Worm (Caenorhabditis elegans): ENCODE measurements around the gene srbc-8.
"Not testable (repeated sequence)": the region's sequence is repeated elsewhere in the genome, so short reads cannot be mapped to it uniquely, and the experiment has no call there.

srbc-8 gene

ce11 chrV:7485000-7485399 is at the start of gene srbc-8:
srbc-8 (minus strand) TSS chrV:7485100.
- TF ChIP-seq dao-5 (tag; optimal IDR thresholded peaks at IDR 0.05) = no peak
- TF ChIP-seq W03F9.2 (tag; optimal IDR thresholded peaks at IDR 0.05) = no peak
- TF ChIP-seq him-1 (tag; optimal IDR thresholded peaks at IDR 0.05) = no peak

- TF ChIP-seq him-1 (tag; optimal IDR thresholded peaks at IDR 0.05) (no peak), W03F9.2 (tag; optimal IDR thresholded peaks at IDR 0.05) (no peak)
These were observed 48.0 kb upstream of the srbc-8 start, which contains the start of gene C54F6.3 for ce11 chrV:7532947-7533346. C54F6.3 (plus strand) TSS chrV:7533247.

- no peak for TF ChIP-seq W03F9.2 (tag; optimal IDR thresholded peaks at IDR 0.05)
- TF ChIP-seq him-1 (tag; optimal IDR thresholded peaks at IDR 0.05) = no peak
- no peak for TF ChIP-seq dao-5 (tag; optimal IDR thresholded peaks at IDR 0.05)
These were observed 44.9 kb upstream of the srbc-8 start, which contains the start of gene swt-2 for ce11 chrV:7529840-7530239. swt-2 (plus strand) TSS chrV:7530140.

DNA sequence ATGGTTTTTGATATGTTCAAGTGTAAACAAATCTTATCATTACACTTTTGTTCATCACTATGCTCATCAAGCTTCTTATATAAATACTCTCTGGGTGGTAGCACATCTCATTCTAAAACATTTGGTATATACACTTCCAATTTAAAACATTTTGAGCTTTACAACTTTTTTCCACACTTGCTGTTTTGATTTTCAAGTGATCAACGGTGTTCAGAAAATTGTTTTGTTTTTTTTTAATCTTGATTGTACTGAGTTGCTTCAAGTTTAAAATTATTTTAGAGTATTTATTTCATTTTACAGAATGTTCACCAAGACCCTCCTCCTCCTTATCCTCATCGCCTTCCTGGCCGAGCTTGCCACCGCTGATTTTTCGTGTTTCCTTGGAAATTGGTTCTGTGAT is 43.9 kb upstream of the srbc-8 start, which contains the start of gene C54F6.5:
TSS of gene C54F6.5 (plus strand) at position 301 of the 400 bp plus-strand sequence.
- TF ChIP-seq him-1 (tag; optimal IDR thresholded peaks at IDR 0.05) (no peak), W03F9.2 (tag; optimal IDR thresholded peaks at IDR 0.05) (no peak), dao-5 (tag; optimal IDR thresholded peaks at IDR 0.05) (no peak)

DNA sequence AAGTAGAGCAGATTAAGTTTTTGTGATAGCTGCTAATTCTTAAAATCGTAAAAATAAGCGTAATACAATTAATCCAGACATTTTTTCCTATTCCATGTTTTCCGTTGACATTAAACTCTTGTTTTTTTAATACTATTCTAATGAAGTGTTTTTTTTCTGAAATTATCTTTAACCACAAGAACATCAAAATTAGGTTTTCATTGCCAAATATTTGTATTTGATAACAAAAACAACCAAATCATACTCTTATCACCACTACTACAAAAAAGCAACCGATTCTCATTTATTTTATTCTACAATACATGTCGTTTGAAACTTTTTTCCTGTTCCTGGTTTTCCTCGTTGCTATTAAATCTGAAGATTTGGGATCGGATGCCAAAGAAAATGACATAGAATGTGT is 42.3 kb upstream of the srbc-8 start, which contains the start of gene C54F6.17:
TSS of gene C54F6.17 (plus strand) at position 301 of the 400 bp plus-strand sequence.
- TF ChIP-seq dao-5 (tag; optimal IDR thresholded peaks at IDR 0.05) (no peak), him-1 (tag; optimal IDR thresholded peaks at IDR 0.05) (no peak), W03F9.2 (tag; optimal IDR thresholded peaks at IDR 0.05) (no peak)

DNA sequence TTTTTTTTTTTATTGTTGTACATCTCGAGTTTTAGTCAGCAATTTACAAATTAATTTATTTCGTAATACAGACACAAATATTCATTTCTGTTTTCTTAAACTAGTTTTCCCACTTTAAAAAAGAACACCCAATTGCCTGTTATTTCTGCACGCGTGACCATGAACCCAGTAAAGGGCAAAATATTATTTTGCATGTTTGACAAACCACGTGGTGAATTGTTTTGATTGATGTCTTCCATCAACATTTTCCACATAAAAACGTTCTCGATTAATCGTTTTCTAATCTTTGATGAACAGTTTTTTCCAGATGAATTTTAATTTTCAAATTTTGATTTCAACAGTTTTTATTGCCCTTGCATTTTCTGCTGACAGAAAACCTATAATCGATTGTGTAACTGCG is 40.8 kb upstream of the srbc-8 start, which contains the start of gene C54F6.18:
TSS of gene C54F6.18 (plus strand) at position 301 of the 400 bp plus-strand sequence.
- no peak for TF ChIP-seq him-1 (tag; optimal IDR thresholded peaks at IDR 0.05)

DNA sequence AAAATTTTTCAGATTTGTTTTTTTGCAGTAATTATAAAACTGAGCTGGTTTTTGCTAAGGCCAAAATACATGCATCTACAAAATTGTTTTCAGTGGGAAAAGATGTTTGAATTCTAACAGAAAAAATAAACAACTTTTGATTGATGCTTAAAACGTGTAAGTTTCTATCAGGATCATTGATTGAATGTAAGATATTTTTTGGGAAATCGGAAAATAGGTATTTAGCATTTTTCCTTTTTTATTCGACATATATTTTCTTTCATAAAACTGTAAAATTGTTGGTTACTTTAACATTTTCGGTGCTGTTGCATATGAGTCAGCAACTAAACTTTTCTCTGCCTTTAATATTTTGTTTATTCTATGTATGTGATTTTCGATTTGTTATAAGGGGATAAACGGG is 39.5 kb upstream of the srbc-8 start, which contains the start of gene C54F6.20:
TSS of gene C54F6.20 (plus strand) at position 301 of the 400 bp plus-strand sequence.
- TF ChIP-seq W03F9.2 (tag; optimal IDR thresholded peaks at IDR 0.05) (no peak), dao-5 (tag; optimal IDR thresholded peaks at IDR 0.05) (no peak)

DNA sequence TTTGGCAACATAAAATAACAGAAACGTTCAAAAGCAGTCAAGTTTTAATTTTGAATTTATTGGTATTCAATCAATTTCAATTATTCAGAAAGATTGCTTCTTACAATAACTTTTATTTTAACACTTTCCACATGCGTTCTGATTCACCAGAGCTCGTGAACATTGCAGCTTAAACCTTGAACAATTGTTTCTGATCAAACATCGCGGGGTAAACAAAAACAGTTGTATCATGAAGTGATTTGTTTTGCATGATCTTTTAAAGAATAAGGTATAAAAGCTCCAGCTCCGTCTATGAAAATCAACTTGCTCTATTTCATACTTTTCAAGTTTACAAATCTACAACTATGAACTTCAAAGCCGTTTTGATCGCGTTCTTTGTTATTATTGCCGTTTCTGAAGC is 38.5 kb upstream of the srbc-8 start, which contains the start of gene C54F6.6:
TSS of gene C54F6.6 (plus strand) at position 301 of the 400 bp plus-strand sequence.
- TF ChIP-seq him-1 (tag; optimal IDR thresholded peaks at IDR 0.05) = no peak
- TF ChIP-seq W03F9.2 (tag; optimal IDR thresholded peaks at IDR 0.05) = no peak
- no peak for TF ChIP-seq dao-5 (tag; optimal IDR thresholded peaks at IDR 0.05)

- TF ChIP-seq W03F9.2 (tag; optimal IDR thresholded peaks at IDR 0.05) = no peak
- no peak for TF ChIP-seq dao-5 (tag; optimal IDR thresholded peaks at IDR 0.05)
- TF ChIP-seq him-1 (tag; optimal IDR thresholded peaks at IDR 0.05) = no peak
These were observed 37.4 kb upstream of the srbc-8 start, which contains the start of gene C54F6.15 for ce11 chrV:7522279-7522678. C54F6.15 (minus strand) TSS chrV:7522379.

ce11 chrV:7521304-7521703 is 36.4 kb upstream of the srbc-8 start:
- no peak for TF ChIP-seq W03F9.2 (tag; optimal IDR thresholded peaks at IDR 0.05)
- no peak for TF ChIP-seq dao-5 (tag; optimal IDR thresholded peaks at IDR 0.05)
- TF ChIP-seq him-1 (tag; optimal IDR thresholded peaks at IDR 0.05) = no peak

DNA sequence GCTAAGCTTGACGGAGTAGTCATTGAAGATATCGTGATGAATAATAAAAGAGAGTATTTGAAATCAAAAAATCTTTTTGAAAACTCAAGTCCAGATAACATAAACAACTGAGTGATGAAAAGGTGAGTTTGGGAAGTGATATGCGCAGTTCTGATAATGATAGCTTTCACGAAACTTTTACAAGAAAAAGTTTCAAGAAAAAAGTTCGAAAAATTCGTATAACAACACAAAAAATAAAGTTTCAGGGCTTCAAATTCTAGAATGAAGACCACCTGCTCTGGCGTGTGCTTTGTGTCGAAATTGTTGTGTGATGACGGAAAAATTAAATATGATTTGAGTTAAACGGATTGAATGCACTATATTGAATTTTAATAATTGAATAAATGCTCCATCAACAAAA is 35.2 kb upstream of the srbc-8 start, which contains the start of gene srb-19:
TSS of gene srb-19 (minus strand) at position 101 of the 400 bp plus-strand sequence.
- TF ChIP-seq W03F9.2 (tag; optimal IDR thresholded peaks at IDR 0.05) (no peak), dao-5 (tag; optimal IDR thresholded peaks at IDR 0.05) (no peak)

DNA sequence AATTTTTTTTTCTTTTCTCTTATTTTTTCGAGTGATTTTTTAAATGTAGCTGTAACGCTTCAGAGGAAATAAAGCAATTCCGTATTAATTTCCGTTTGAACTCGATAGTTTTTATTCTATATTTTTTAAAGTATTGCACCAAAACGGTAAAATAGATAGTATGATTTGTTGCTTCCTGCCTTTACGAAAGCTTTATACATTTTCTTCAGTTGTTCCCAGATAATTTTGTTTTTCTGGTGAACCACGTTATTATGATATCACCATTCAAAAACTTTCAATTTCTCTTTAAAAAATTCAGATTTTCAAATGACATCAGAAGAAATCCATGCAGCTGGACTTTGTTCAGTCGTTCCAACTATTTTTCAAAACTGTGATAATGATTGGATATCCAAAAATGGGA is 30.0 kb upstream of the srbc-8 start, which contains the start of gene srb-18:
TSS of gene srb-18 (plus strand) at position 301 of the 400 bp plus-strand sequence.
- no peak for TF ChIP-seq W03F9.2 (tag; optimal IDR thresholded peaks at IDR 0.05)
- TF ChIP-seq him-1 (tag; optimal IDR thresholded peaks at IDR 0.05) = no peak
- TF ChIP-seq dao-5 (tag; optimal IDR thresholded peaks at IDR 0.05) = no peak

DNA sequence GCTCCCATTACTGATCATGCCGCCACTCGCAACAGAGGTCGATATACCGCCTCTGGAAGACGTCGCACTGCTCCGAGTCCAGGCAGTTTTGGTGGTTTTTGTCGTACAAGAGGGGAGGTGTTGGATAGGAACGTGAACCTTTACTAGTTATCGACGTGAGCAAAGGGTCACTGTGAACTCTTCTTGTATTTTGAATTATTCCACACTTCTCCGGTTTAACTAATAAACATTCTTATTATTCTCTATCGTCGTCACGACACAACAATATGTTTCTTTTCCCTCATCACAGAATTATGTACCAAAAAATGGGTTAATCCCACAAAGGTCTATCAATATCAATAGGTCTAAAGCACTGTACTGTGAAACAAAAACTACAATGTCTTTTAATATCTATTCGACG is 26.6 kb upstream of the srbc-8 start, which contains the start of gene nhr-171:
TSS of gene nhr-171 (plus strand) at position 301 of the 400 bp plus-strand sequence.
- not testable (repeated sequence) for TF ChIP-seq him-1, W03F9.2, dao-5 (tag; optimal IDR thresholded peaks at IDR 0.05)

DNA sequence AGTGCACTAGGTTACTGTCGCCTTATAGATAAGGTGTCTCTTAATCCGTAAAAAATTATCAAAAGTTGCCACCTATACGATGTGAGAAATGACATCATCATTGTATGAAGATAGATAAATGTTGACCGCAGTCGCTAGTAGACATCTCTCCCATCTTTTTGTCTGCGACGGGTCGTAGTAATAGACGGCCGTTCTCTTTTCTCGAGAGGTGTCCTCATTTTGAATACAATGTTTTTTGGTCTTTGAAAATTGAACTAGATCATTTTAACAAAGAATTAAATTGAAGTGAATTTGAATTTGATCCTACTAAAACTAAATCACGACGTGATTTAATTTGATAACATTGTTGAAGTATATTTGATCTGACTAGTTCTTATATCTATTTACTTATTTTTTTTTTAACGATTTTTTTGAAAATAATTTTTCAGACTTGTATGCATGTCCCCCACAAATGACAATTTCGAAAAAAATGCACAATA is 23.7 kb upstream of the srbc-8 start, which contains the start of the genes str-31 and nhr-172:
TSS of gene str-31 (minus strand) at position 101 of the 479 bp plus-strand sequence.
TSS of gene nhr-172 (plus strand) at position 429 of the 479 bp plus-strand sequence.
- no peak for TF ChIP-seq him-1 (tag; optimal IDR thresholded peaks at IDR 0.05)
- no peak for TF ChIP-seq W03F9.2 (tag; optimal IDR thresholded peaks at IDR 0.05)
- TF ChIP-seq dao-5 (tag; optimal IDR thresholded peaks at IDR 0.05) = no peak
